Fruit fly (Drosophila melanogaster) whole organism, embryonic: ENCODE results near the gene CG31125.

Source experiments
- CG10462 ChIP-seq: fragments of 200-800 bp; sonication (Bioruptor generic); optimal IDR thresholded peaks from 2 replicates; lab custom pipeline; 2016; ENCODE audit warnings: missing biosample characterization, missing genetic modification characterization
- CG10543 ChIP-seq: fragments of 200-800 bp; sonication (Bioruptor generic); optimal IDR thresholded peaks from 3 replicates; lab custom pipeline; 2017; ENCODE audit warnings: missing biosample characterization, mild to moderate bottlenecking, missing genetic modification characterization, moderate library complexity
- CG12236 ChIP-seq: fragments of 200-800 bp; sonication (Bioruptor generic); optimal IDR thresholded peaks from 2 replicates; lab custom pipeline; 2016; ENCODE audit warnings: missing biosample characterization, missing genetic modification characterization
- CG12391 ChIP-seq: fragments of 200-800 bp; sonication (Bioruptor generic); optimal IDR thresholded peaks from 3 replicates; lab custom pipeline; 2018; ENCODE audit warnings: missing biosample characterization, mild to moderate bottlenecking, missing genetic modification characterization, moderate library complexity
- CG12744 ChIP-seq: fragments of 200-800 bp; sonication (Bioruptor generic); optimal IDR thresholded peaks from 2 replicates; lab custom pipeline; 2016; ENCODE audit warnings: missing biosample characterization, missing genetic modification characterization
- CG13287 ChIP-seq: fragments of 200-800 bp; sonication (Bioruptor generic); IDR thresholded peaks from 2 replicates; pipeline ENCODE4 v1.3.6; 2022; ENCODE audit warnings: missing biosample characterization, missing genetic modification characterization; ENCODE audit not compliant: partially characterized antibody
- CG13894 ChIP-seq: fragments of 200-800 bp; sonication (Bioruptor generic); optimal IDR thresholded peaks from 3 replicates; lab custom pipeline; 2018; ENCODE audit warnings: missing biosample characterization, mild to moderate bottlenecking, missing genetic modification characterization, moderate library complexity
- CG15073 ChIP-seq: fragments of 200-800 bp; sonication (Bioruptor generic); optimal IDR thresholded peaks from 2 replicates; lab custom pipeline; 2016; ENCODE audit warnings: missing biosample characterization, missing genetic modification characterization
- CG17186 ChIP-seq: fragments of 200-800 bp; sonication (Bioruptor generic); optimal IDR thresholded peaks from 3 replicates; lab custom pipeline; 2017; ENCODE audit warnings: missing biosample characterization, missing genetic modification reagents, missing genetic modification characterization
- CG18476 ChIP-seq: fragments of 200-800 bp; sonication (Bioruptor generic); optimal IDR thresholded peaks from 2 replicates; lab custom pipeline; 2016; ENCODE audit warnings: missing biosample characterization, mild to moderate bottlenecking, missing genetic modification characterization
- CG2712 ChIP-seq: fragments of 200-800 bp; optimal IDR thresholded peaks from 3 replicates; lab custom pipeline; 2019; ENCODE audit warnings: missing biosample characterization, mild to moderate bottlenecking, missing genetic modification characterization, moderate library complexity
- CG31388 ChIP-seq: fragments of 200-800 bp; sonication (Bioruptor generic); optimal IDR thresholded peaks from 2 replicates; lab custom pipeline; 2016; ENCODE audit warnings: missing biosample characterization, missing genetic modification characterization
- CG34422 ChIP-seq: fragments of 200-800 bp; sonication (Bioruptor generic); IDR thresholded peaks from 3 replicates; pipeline ENCODE4 v1.3.6; 2022; ENCODE audit warnings: missing biosample characterization, missing genetic modification characterization
- CG3995 ChIP-seq: fragments of 200-800 bp; sonication (Bioruptor generic); optimal IDR thresholded peaks from 3 replicates; lab custom pipeline; 2016; ENCODE audit warnings: missing biosample characterization, missing genetic modification characterization
- CG7963 ChIP-seq: fragments of 200-800 bp; sonication (Bioruptor generic); IDR thresholded peaks from 3 replicates; pipeline ENCODE4 v1.3.6; 2022; ENCODE audit warnings: missing biosample characterization, missing genetic modification characterization; ENCODE audit not compliant: partially characterized antibody
- Chrac-16 ChIP-seq: fragments of 200-800 bp; sonication (Bioruptor generic); optimal IDR thresholded peaks from 3 replicates; lab custom pipeline; 2016; ENCODE audit warnings: missing biosample characterization, missing genetic modification characterization
- Deaf1 ChIP-seq: fragments of 200-800 bp; optimal IDR thresholded peaks from 3 replicates; lab custom pipeline; 2019; ENCODE audit warnings: missing biosample characterization, mild to moderate bottlenecking, missing genetic modification characterization, moderate library complexity
- Hand ChIP-seq: fragments of 200-800 bp; sonication (Bioruptor generic); optimal IDR thresholded peaks from 2 replicates; lab custom pipeline; 2017; ENCODE audit warnings: mild to moderate bottlenecking, missing biosample characterization, missing genetic modification reagents, missing genetic modification characterization
- Sin3A ChIP-seq: fragments of >200 bp; optimal IDR thresholded peaks from 2 replicates; lab custom pipeline; 2018
- Sry-δ ChIP-seq: fragments of 200-800 bp; sonication (Bioruptor generic); optimal IDR thresholded peaks from 2 replicates; lab custom pipeline; 2016; ENCODE audit warnings: missing biosample characterization, missing genetic modification characterization
- crol ChIP-seq: fragments of 200-800 bp; sonication (Bioruptor generic); IDR thresholded peaks from 2 replicates; pipeline ENCODE4 v1.3.6; 2022; ENCODE audit warnings: missing biosample characterization, missing genetic modification characterization
- crp ChIP-seq, 2 experiments: fragments of 200-800 bp; sonication (Bioruptor generic); optimal IDR thresholded peaks; 2 replicates in 1 of 2; 3 replicates in 1 of 2; lab custom pipeline; 2017; ENCODE audit warnings: missing biosample characterization in 2 of 2, missing genetic modification characterization in 2 of 2, mild to moderate bottlenecking in 1 of 2, moderate library complexity in 1 of 2
- dmrt11E ChIP-seq: fragments of 200-800 bp; sonication (Bioruptor generic); optimal IDR thresholded peaks from 3 replicates; lab custom pipeline; 2018; ENCODE audit warnings: missing biosample characterization, mild to moderate bottlenecking, missing genetic modification characterization, moderate library complexity
- dysf ChIP-seq: fragments of 200-800 bp; sonication (Bioruptor generic); IDR thresholded peaks from 3 replicates; pipeline ENCODE4 v1.3.6; 2022; ENCODE audit warnings: missing biosample characterization, missing genetic modification characterization
- ftz-f1 ChIP-seq: fragments of 200-800 bp; sonication (Bioruptor generic); optimal IDR thresholded peaks from 2 replicates; lab custom pipeline; 2016; ENCODE audit warnings: missing biosample characterization, missing genetic modification characterization
- h ChIP-seq: fragments of >200 bp; optimal IDR thresholded peaks from 2 replicates; lab custom pipeline; 2017
- hb ChIP-seq: fragments of 200-800 bp; sonication (Bioruptor generic); IDR thresholded peaks from 3 replicates; pipeline ENCODE4 v1.3.6; 2022; ENCODE audit warnings: missing biosample characterization, missing genetic modification characterization; ENCODE audit not compliant: partially characterized antibody
- jigr1 ChIP-seq: fragments of 200-800 bp; sonication (Bioruptor generic); IDR thresholded peaks from 3 replicates; pipeline ENCODE4 v1.3.6; 2022; ENCODE audit warnings: missing biosample characterization, missing genetic modification characterization
- jumu ChIP-seq: fragments of 200-800 bp; sonication (Bioruptor generic); optimal IDR thresholded peaks from 3 replicates; lab custom pipeline; 2016; ENCODE audit warnings: missing biosample characterization, missing genetic modification characterization
- lov ChIP-seq, 2 experiments: fragments of 200-800 bp in 1 of 2; fragments of >200 bp in 1 of 2; sonication (Bioruptor generic) in 1 of 2; IDR thresholded peaks in 1 of 2; optimal IDR thresholded peaks in 1 of 2; 2 replicates in 1 of 2; 3 replicates in 1 of 2; pipeline versions ENCODE4 v1.3.6 to Lab custom; 2017 to 2022; ENCODE audit warnings: missing biosample characterization in 1 of 2, missing genetic modification characterization in 1 of 2
- maf-S ChIP-seq: fragments of 200-800 bp; sonication (Bioruptor generic); optimal IDR thresholded peaks from 2 replicates; lab custom pipeline; 2016; ENCODE audit warnings: missing biosample characterization, missing genetic modification characterization
- mam ChIP-seq: fragments of 200-800 bp; sonication (Bioruptor generic); optimal IDR thresholded peaks from 3 replicates; lab custom pipeline; 2016; ENCODE audit warnings: missing biosample characterization, missing genetic modification characterization
- nerfin-2 ChIP-seq: fragments of 200-800 bp; sonication (Bioruptor generic); IDR thresholded peaks from 2 replicates; pipeline ENCODE4 v1.3.6; 2022; ENCODE audit warnings: missing biosample characterization, missing genetic modification characterization; ENCODE audit not compliant: partially characterized antibody
- nmo ChIP-seq: fragments of 200-800 bp; sonication (Bioruptor generic); optimal IDR thresholded peaks from 2 replicates; lab custom pipeline; 2018; ENCODE audit warnings: missing biosample characterization, mild to moderate bottlenecking, missing genetic modification characterization, moderate library complexity
- pfk ChIP-seq: fragments of 200-800 bp; sonication (Bioruptor generic); optimal IDR thresholded peaks from 2 replicates; lab custom pipeline; 2018; ENCODE audit warnings: missing biosample characterization, mild to moderate bottlenecking, missing genetic modification characterization, moderate library complexity
- psq ChIP-seq: fragments of 200-800 bp; sonication (Bioruptor generic); optimal IDR thresholded peaks from 2 replicates; lab custom pipeline; 2017; ENCODE audit warnings: missing biosample characterization, missing genetic modification characterization
- sens-2 ChIP-seq: fragments of 200-800 bp; sonication (Bioruptor generic); IDR thresholded peaks from 2 replicates; pipeline ENCODE4 v1.3.6; 2022; ENCODE audit warnings: missing biosample characterization, missing genetic modification characterization
- sima ChIP-seq: fragments of 200-800 bp; sonication (Bioruptor generic); optimal IDR thresholded peaks from 2 replicates; lab custom pipeline; 2016; ENCODE audit warnings: missing biosample characterization, missing genetic modification characterization
- sisA ChIP-seq: fragments of 200-800 bp; sonication (Bioruptor generic); IDR thresholded peaks from 2 replicates; pipeline ENCODE4 v1.3.6; 2022; ENCODE audit warnings: missing biosample characterization, missing genetic modification characterization
- tgo ChIP-seq: fragments of 200-800 bp; sonication (Bioruptor generic); IDR thresholded peaks from 3 replicates; pipeline ENCODE4 v1.3.6; 2022; ENCODE audit warnings: missing biosample characterization, missing genetic modification characterization
- tio ChIP-seq: fragments of 200-800 bp; sonication (Bioruptor generic); optimal IDR thresholded peaks from 2 replicates; lab custom pipeline; 2017; ENCODE audit warnings: missing biosample characterization, missing genetic modification characterization, inconsistent platforms
- tna ChIP-seq: fragments of 200-800 bp; sonication (Bioruptor generic); IDR thresholded peaks from 2 replicates; pipeline ENCODE4 v1.3.6; 2022; ENCODE audit warnings: missing biosample characterization, missing genetic modification characterization; ENCODE audit not compliant: partially characterized antibody
- trem ChIP-seq: fragments of 200-800 bp; optimal IDR thresholded peaks from 3 replicates; lab custom pipeline; 2019; ENCODE audit warnings: missing biosample characterization, mild to moderate bottlenecking, missing genetic modification characterization, moderate library complexity
- trh ChIP-seq: fragments of 200-800 bp; sonication (Bioruptor generic); optimal IDR thresholded peaks from 2 replicates; lab custom pipeline; 2016; ENCODE audit warnings: missing biosample characterization, missing genetic modification characterization
- vfl ChIP-seq: fragments of 200-800 bp; sonication (Bioruptor generic); optimal IDR thresholded peaks from 2 replicates; lab custom pipeline; 2016; ENCODE audit warnings: missing biosample characterization, missing genetic modification characterization
- vvl ChIP-seq: fragments of 200-800 bp; sonication (Bioruptor generic); IDR thresholded peaks from 2 replicates; pipeline ENCODE4 v1.3.6; 2022; ENCODE audit warnings: missing biosample characterization, missing genetic modification characterization
- wdn ChIP-seq: fragments of 200-800 bp; sonication (Bioruptor generic); IDR thresholded peaks from 2 replicates; pipeline ENCODE4 v1.3.6; 2022; ENCODE audit warnings: missing biosample characterization, missing genetic modification characterization
- wek ChIP-seq: fragments of 200-800 bp; sonication (Bioruptor generic); optimal IDR thresholded peaks from 3 replicates; lab custom pipeline; 2018; ENCODE audit warnings: missing biosample characterization, mild to moderate bottlenecking, missing genetic modification characterization, moderate library complexity
- zfh2 ChIP-seq: fragments of 200-800 bp; sonication (Bioruptor generic); optimal IDR thresholded peaks from 2 replicates; lab custom pipeline; 2016; ENCODE audit warnings: missing biosample characterization, missing genetic modification characterization

Gene CG31125

dm6 chr3R:24659173-24659846, 4.7 kb upstream of the CG31125 start, which contains the start of gene CG31126 (continued):
- peak; percentile 26 for TF ChIP-seq CG3995 (GFP tag; lab: Kevin White, UChicago)
- no peak for TF ChIP-seq Chrac-16
- TF ChIP-seq ftz-f1 (GFP tag; lab: Kevin White, UChicago): peak; percentile 64
- TF ChIP-seq trh (GFP tag; lab: Kevin White, UChicago): no peak
- peak; percentile 31 for TF ChIP-seq trem (tag; lab: Kevin White, UChicago)
- no peak for TF ChIP-seq lov (optimal IDR thresholded peaks at IDR 0.05; lab: Kevin White, UChicago)
- TF ChIP-seq lov (GFP tag; IDR thresholded peaks at IDR 0.05; lab: Robert Waterston, UW): no peak
- peak; percentile 50; the same call in 1 of the 2 replicates for TF ChIP-seq nerfin-2 (GFP tag; lab: Robert Waterston, UW)
- peak; percentile 64; the same call in 1 of the 3 replicates for TF ChIP-seq CG34422 (GFP tag; lab: Robert Waterston, UW)
- no peak for TF ChIP-seq CG18476 (GFP tag; lab: Kevin White, UChicago)
- TF ChIP-seq vvl (GFP tag; lab: Robert Waterston, UW): 0 out of 2 replicates have a peak, but pooled peaks have one; percentile 37
- TF ChIP-seq mam: no peak
- peak; percentile 6 for TF ChIP-seq nmo (GFP tag; lab: Kevin White, UChicago)
- no peak for TF ChIP-seq CG12236 (GFP tag; lab: Kevin White, UChicago)
- no peak for TF ChIP-seq tio (GFP tag; lab: Kevin White, UChicago)
- no peak for TF ChIP-seq zfh2 (GFP tag; lab: Kevin White, UChicago)
- TF ChIP-seq CG2712 (tag; lab: Kevin White, UChicago): no peak
- 0 out of 3 replicates have a peak, but pooled peaks have one; percentile 47 for TF ChIP-seq CG7963 (GFP tag; lab: Robert Waterston, UW)
- TF ChIP-seq Deaf1 (tag; lab: Kevin White, UChicago): no peak
- no peak for TF ChIP-seq jumu (GFP tag; lab: Kevin White, UChicago)
- no peak for TF ChIP-seq CG15073 (GFP tag; lab: Kevin White, UChicago)

dm6 chr3R:24651044-24651459, 3.6 kb downstream of the CG31125 start:
- TF ChIP-seq tgo (GFP tag; lab: Robert Waterston, UW) (no peak), pfk (GFP tag; lab: Kevin White, UChicago) (no peak), CG12744 (GFP tag; lab: Kevin White, UChicago) (no peak), wdn (GFP tag; lab: Robert Waterston, UW) (no peak), CG10462 (GFP tag; lab: Kevin White, UChicago) (no peak), CG17186 (GFP tag; lab: Kevin White, UChicago) (no peak), psq (GFP tag; lab: Kevin White, UChicago) (peak; percentile 67), Sin3A (no peak), Hand (GFP tag; lab: Kevin White, UChicago) (peak; percentile 28), vfl (GFP tag; lab: Kevin White, UChicago) (no peak), CG13287 (peak; percentile 55), dmrt11E (no peak), sima (no peak), CG31388 (GFP tag; lab: Kevin White, UChicago) (no peak), crp (GFP tag; optimal IDR thresholded peaks at IDR 0.05; lab: Kevin White, UChicago) (peak in 1 of 2 experiments; percentile 81), Sry-δ (GFP tag; lab: Kevin White, UChicago) (no peak), maf-S (no peak), CG13894 (tag; lab: Kevin White, UChicago) (no peak), sisA (GFP tag; lab: Robert Waterston, UW) (no peak), jigr1 (no peak), crol (GFP tag; lab: Robert Waterston, UW) (peak; percentile 86), tna (GFP tag; lab: Robert Waterston, UW) (no peak), dysf (0 out of 3 replicates have a peak, but pooled peaks have one; percentile 19), hb (no peak), wek (GFP tag; lab: Kevin White, UChicago) (no peak), CG10543 (GFP tag; lab: Kevin White, UChicago) (peak; percentile 53), sens-2 (GFP tag; lab: Robert Waterston, UW) (no peak), h (lab: Kevin White, UChicago) (no peak), CG12391 (tag; lab: Kevin White, UChicago) (no peak)
